Worm (Caenorhabditis elegans) whole organism, young adult: ENCODE measurements around the gene F38B7.2.

Source experiments
- F55B11.4 ChIP-seq: sonication (generic microtip); optimal IDR thresholded peaks from 2 replicates; lab custom pipeline; 2016; ENCODE audit warnings: missing compliant biosample characterization, missing genetic modification characterization, borderline replicate concordance; ENCODE audit not compliant: insufficient read depth
- ama-1 ChIP-seq, 3 experiments: fragments of 150-350 bp in 1 of 3; sonication (generic microtip) in 2 of 3; optimal IDR thresholded peaks; 2 replicates each; lab custom pipeline; 2014 to 2018; ENCODE audit warnings: missing biosample characterization in 2 of 3, missing genetic modification characterization in 2 of 3, missing genetic modification reagents in 2 of 3
- bed-2 ChIP-seq: fragments of 200-800 bp; sonication (Bioruptor generic); IDR thresholded peaks from 2 replicates; pipeline ENCODE4 v1.3.6; 2022; ENCODE audit warnings: missing genetic modification reagents, missing genetic modification characterization, missing compliant biosample characterization
- cebp-1 ChIP-seq, 2 experiments: fragments of 200-800 bp in 1 of 2; sonication (Bioruptor generic) in 1 of 2; sonication (generic microtip) in 1 of 2; IDR thresholded peaks in 1 of 2; optimal IDR thresholded peaks in 1 of 2; 2 replicates each; pipeline versions ENCODE4 v1.3.6 to Lab custom; 2017 to 2022; ENCODE audit warnings: missing compliant biosample characterization in 2 of 2, missing genetic modification characterization in 2 of 2, mild to moderate bottlenecking in 1 of 2, missing genetic modification reagents in 1 of 2, moderate library complexity in 1 of 2
- ceh-27 ChIP-seq: fragments of 200-800 bp; sonication (Bioruptor generic); optimal IDR thresholded peaks from 2 replicates; lab custom pipeline; 2018; ENCODE audit warnings: mild to moderate bottlenecking, missing genetic modification characterization, moderate library complexity, missing compliant biosample characterization
- efl-1 ChIP-seq: fragments of 150-350 bp; optimal IDR thresholded peaks from 2 replicates; lab custom pipeline; 2014; ENCODE audit warnings: missing biosample characterization, missing genetic modification reagents, missing genetic modification characterization
- lsl-1 ChIP-seq: fragments of 200-800 bp; sonication (Bioruptor generic); optimal IDR thresholded peaks from 2 replicates; lab custom pipeline; 2018; ENCODE audit warnings: mild to moderate bottlenecking, missing genetic modification characterization, moderate library complexity, missing compliant biosample characterization
- madf-6 ChIP-seq: fragments of 200-800 bp; sonication (Bioruptor generic); IDR thresholded peaks from 2 replicates; pipeline ENCODE4 v1.3.6; 2022; ENCODE audit warnings: missing genetic modification reagents, missing genetic modification characterization, missing compliant biosample characterization
- nfya-1 ChIP-seq: sonication (generic microtip); optimal IDR thresholded peaks from 2 replicates; lab custom pipeline; 2017; ENCODE audit warnings: antibody characterized with exemption, missing compliant biosample characterization, missing genetic modification characterization, borderline replicate concordance; ENCODE audit not compliant: insufficient read depth
- sptf-2 ChIP-seq: fragments of 200-800 bp; sonication (Bioruptor generic); optimal IDR thresholded peaks from 2 replicates; lab custom pipeline; 2018; ENCODE audit warnings: mild to moderate bottlenecking, missing genetic modification characterization, missing compliant biosample characterization

DNA sequence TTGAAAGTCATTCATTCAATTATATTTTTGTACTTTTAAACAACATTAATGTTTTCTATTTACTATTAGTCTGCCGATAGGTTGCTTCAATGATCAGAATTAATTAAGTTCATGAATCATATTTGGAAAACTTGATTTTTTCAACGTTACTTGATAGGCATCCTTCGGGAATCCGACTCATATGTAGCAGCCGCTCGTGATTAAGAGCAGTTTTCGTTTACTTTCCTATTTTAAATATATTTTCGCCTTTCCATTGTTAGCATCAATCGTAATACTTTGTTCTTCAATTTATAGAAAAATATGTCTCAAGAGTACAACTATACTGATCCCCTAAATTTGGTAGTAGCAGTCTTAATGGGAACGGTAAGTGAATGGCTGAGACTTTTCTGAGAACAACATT, 37.1 kb downstream of the F38B7.2 start, which contains the start of gene srx-90:
- no peak for TF ChIP-seq madf-6 (GFP tag; lab: Robert Waterston, UW)
- no peak for TF ChIP-seq lsl-1
- no peak for TF ChIP-seq ceh-27
- TF ChIP-seq efl-1 = no peak
- TF ChIP-seq sptf-2 (GFP tag; lab: Kevin White, UChicago) = no peak
- no peak for TF ChIP-seq F55B11.4 (tag; lab: Kevin White, UChicago)
- TF ChIP-seq bed-2 (GFP tag; lab: Robert Waterston, UW) = no peak
- no peak for TF ChIP-seq cebp-1 (GFP tag; IDR thresholded peaks at IDR 0.05; lab: Robert Waterston, UW)
- no peak for TF ChIP-seq cebp-1 (tag; optimal IDR thresholded peaks at IDR 0.05; lab: Kevin White, UChicago)
- no peak for TF ChIP-seq nfya-1 (tag; lab: Kevin White, UChicago)
- no peak for TF ChIP-seq ama-1 (optimal IDR thresholded peaks at IDR 0.05; lab: Kevin White, UChicago)
- no peak for TF ChIP-seq ama-1 (GFP tag; optimal IDR thresholded peaks at IDR 0.05; lab: Kevin White, UChicago)
